Worm (Caenorhabditis elegans): ENCODE results near the gene mrck-1.

ce11 chrV:6248714-6249113 is 18.4 kb downstream of the mrck-1 start:
- TF ChIP-seq unc-39 (tag; optimal IDR thresholded peaks at IDR 0.05): no peak
- no peak for TF ChIP-seq dmd-4 (tag; optimal IDR thresholded peaks at IDR 0.05)

Measured in whole organism, L2 larva.